Fruit fly (Drosophila melanogaster) S2 (cell line): ENCODE results near the gene ebo.

ENCODE experiments used
- CG8478 ChIP-seq: fragments of >200 bp; optimal IDR thresholded peaks from 2 replicates; lab custom pipeline; 2018
- CTCF ChIP-seq, 2 experiments: fragments of >200 bp; optimal IDR thresholded peaks; 2 replicates each; lab custom pipeline; 2018

DNA sequence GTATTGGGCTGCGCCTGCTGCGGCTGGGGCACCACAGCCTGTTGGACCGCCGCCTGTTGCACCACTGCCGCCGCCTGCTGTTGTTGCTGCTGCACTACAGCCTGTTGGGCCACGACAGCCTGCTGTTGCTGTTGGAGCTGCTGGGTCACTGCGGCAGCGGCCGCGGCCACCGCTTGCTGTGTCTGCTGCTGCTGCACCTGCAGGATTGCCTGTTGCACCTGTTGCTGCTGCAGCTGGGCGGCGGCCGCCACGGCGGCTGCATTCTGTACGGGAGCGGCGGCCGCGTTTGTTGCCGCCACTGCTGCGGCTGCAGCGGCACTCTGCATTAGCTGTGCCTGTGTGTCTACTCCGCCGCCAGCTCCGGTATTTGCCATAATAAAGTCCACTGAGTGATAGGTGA lies 42.5 kb upstream of the ebo start:
- TF ChIP-seq CTCF (optimal IDR thresholded peaks at IDR 0.05; lab: Kevin White, UChicago) (no peak), CG8478 (no peak)
